Fruit fly (Drosophila melanogaster): ENCODE results near the gene Hsc70-1.

The Hsc70-1 gene

dm6 chr3L:13973377-13974111, at the start of gene Hsc70-1, which contains the start of gene CG13738:
TSS of gene Hsc70-1 (plus strand) at chr3L:13974061.
TSS of gene CG13738 (minus strand) at chr3L:13973477.
- no peak for TF ChIP-seq CG32121 (GFP tag; IDR thresholded peaks at IDR 0.05)
- no peak for TF ChIP-seq CG14655 (GFP tag; optimal IDR thresholded peaks at IDR 0.05)
- no peak for TF ChIP-seq D1 (tag; optimal IDR thresholded peaks at IDR 0.05)
- no peak for TF ChIP-seq CG4496 (GFP tag; IDR thresholded peaks at IDR 0.05)
- TF ChIP-seq EcR (GFP tag; optimal IDR thresholded peaks at IDR 0.05) = no peak
- no peak for TF ChIP-seq CG12605 (GFP tag; IDR thresholded peaks at IDR 0.05)
- no peak for TF ChIP-seq CG13204 (GFP tag; optimal IDR thresholded peaks at IDR 0.05)
- TF ChIP-seq CG10348 (GFP tag; IDR thresholded peaks at IDR 0.05) = no peak
- TF ChIP-seq CG8159 (tag; optimal IDR thresholded peaks at IDR 0.05) = no peak
- TF ChIP-seq CG9948 (tag; optimal IDR thresholded peaks at IDR 0.05) = no peak

dm6 chr3L:13924646-13925045, 49.2 kb upstream of the Hsc70-1 start:
- TF ChIP-seq CG10348 (GFP tag; IDR thresholded peaks at IDR 0.05) (no peak), gl (tag; optimal IDR thresholded peaks at IDR 0.05) (no peak), CG14655 (GFP tag; optimal IDR thresholded peaks at IDR 0.05) (no peak), D1 (tag; optimal IDR thresholded peaks at IDR 0.05) (no peak), Pif1A (GFP tag; optimal IDR thresholded peaks at IDR 0.05) (no peak), Snoo (tag; optimal IDR thresholded peaks at IDR 0.05) (no peak), CG32121 (GFP tag; IDR thresholded peaks at IDR 0.05) (no peak), CG17806 (tag; optimal IDR thresholded peaks at IDR 0.05) (no peak)

- TF ChIP-seq Snoo (tag; optimal IDR thresholded peaks at IDR 0.05) (no peak), Ets98B (GFP tag; IDR thresholded peaks at IDR 0.05) (peak; percentile 70; the same call in 1 of the 2 replicates), Pif1B (GFP tag; optimal IDR thresholded peaks at IDR 0.05) (peak; percentile 68), CG32121 (GFP tag; IDR thresholded peaks at IDR 0.05) (peak; percentile 12; the same call in 1 of the 2 replicates), CG8159 (tag; optimal IDR thresholded peaks at IDR 0.05) (peak; percentile 4), CG13204 (GFP tag; optimal IDR thresholded peaks at IDR 0.05) (no peak), fd96Ca (GFP tag; IDR thresholded peaks at IDR 0.05) (peak; percentile 57; the same call in 1 of the 3 replicates), CG12605 (GFP tag; IDR thresholded peaks at IDR 0.05) (peak; percentile 59), CG4496 (GFP tag; IDR thresholded peaks at IDR 0.05) (peak; percentile 58; the same call in 1 of the 3 replicates)
These were observed 48.6 kb upstream of the Hsc70-1 start, which contains the start of gene Rgl for dm6 chr3L:13925117-13925726. TSS of gene Rgl (minus strand) at chr3L:13925335.

dm6 chr3L:13928769-13929594, 44.9 kb upstream of the Hsc70-1 start, which contains the start of the genes CG8833 and DCTN1-p150:
TSS of gene CG8833 (minus strand) at chr3L:13929000.
TSS of gene DCTN1-p150 (plus strand) at chr3L:13929387.
- TF ChIP-seq CG15710 (tag; optimal IDR thresholded peaks at IDR 0.05) (peak; percentile 30), Snoo (tag; optimal IDR thresholded peaks at IDR 0.05) (peak; percentile 19), CG32121 (GFP tag; IDR thresholded peaks at IDR 0.05) (no peak)

- no peak for TF ChIP-seq D1 (tag; optimal IDR thresholded peaks at IDR 0.05)
- 0 out of 2 replicates have a peak, but pooled peaks have one; percentile 33 for TF ChIP-seq CG12605 (GFP tag; IDR thresholded peaks at IDR 0.05)
These were observed 39.0 kb upstream of the Hsc70-1 start for dm6 chr3L:13934902-13935301.

- TF ChIP-seq CG8159 (tag; optimal IDR thresholded peaks at IDR 0.05) = peak; percentile 20
- peak; percentile 45; the same call in 1 of the 3 replicates for TF ChIP-seq CG4496 (GFP tag; IDR thresholded peaks at IDR 0.05)
- TF ChIP-seq CG14655 (GFP tag; optimal IDR thresholded peaks at IDR 0.05) = no peak
- peak; percentile 26; the same call in 1 of the 3 replicates for TF ChIP-seq fd96Ca (GFP tag; IDR thresholded peaks at IDR 0.05)
- TF ChIP-seq CG32121 (GFP tag; IDR thresholded peaks at IDR 0.05) = peak; percentile 33
- peak; percentile 70; the same call in 1 of the 2 replicates for TF ChIP-seq CG12605 (GFP tag; IDR thresholded peaks at IDR 0.05)
- TF ChIP-seq CG17806 (tag; optimal IDR thresholded peaks at IDR 0.05) = peak; percentile 6
- TF ChIP-seq Ets98B (GFP tag; IDR thresholded peaks at IDR 0.05) = peak; percentile 46; the same call in 1 of the 2 replicates
- TF ChIP-seq CG9948 (tag; optimal IDR thresholded peaks at IDR 0.05) = no peak
- TF ChIP-seq CG8301 (tag; optimal IDR thresholded peaks at IDR 0.05) = no peak
- peak; percentile 22 for TF ChIP-seq gl (tag; optimal IDR thresholded peaks at IDR 0.05)
- no peak for TF ChIP-seq CG34367 (tag; optimal IDR thresholded peaks at IDR 0.05)
- no peak for TF ChIP-seq Snoo (tag; optimal IDR thresholded peaks at IDR 0.05)
- no peak for TF ChIP-seq Pif1B (GFP tag; optimal IDR thresholded peaks at IDR 0.05)
These were observed 37.1 kb upstream of the Hsc70-1 start for dm6 chr3L:13936771-13937170.

Measured in whole organism, pupa.